Fruit fly (Drosophila melanogaster): Measurements from ENCODE around the gene CG42537.
A peak's percentile ranks its signal among the peaks of the same experiment; 100 is the strongest.

Gene CG42537

DNA sequence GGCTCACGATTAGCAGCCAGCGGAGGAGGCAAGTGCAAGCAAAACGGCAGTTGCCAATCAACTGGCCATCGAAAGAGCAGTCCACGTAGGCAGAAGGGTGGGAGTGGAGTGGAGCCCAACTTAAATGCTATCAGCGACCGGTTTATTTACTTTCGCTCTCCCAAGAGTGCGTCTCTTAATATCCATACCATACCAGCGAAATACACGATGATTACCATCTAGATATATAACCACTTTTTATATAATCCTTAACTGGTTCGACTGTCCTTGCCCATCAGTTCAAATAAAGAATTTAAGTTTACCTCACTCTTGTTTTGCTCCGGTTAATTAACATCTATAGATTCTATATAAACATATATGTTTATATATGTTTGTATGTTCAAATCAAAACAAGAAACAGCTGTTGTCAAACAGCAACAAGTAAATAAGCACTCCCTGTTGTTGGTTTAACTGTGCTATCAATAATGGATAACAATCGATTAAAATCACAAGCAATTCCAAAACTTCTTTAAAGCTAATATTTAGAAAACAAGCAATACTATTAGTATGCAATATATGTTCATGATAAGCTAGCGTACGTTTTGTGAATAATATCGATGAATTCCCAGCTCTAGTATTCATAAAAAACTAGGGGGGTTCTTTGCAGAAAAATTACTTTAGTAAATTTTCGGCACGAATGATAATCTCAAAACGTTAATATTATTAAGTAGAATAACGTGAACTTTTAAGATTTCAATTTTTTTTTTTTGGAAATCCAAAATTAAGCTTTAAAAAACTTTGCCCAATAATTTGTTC, 3.9 kb upstream of the CG42537 start (continued):
- TF ChIP-seq Dek (tag; optimal IDR thresholded peaks at IDR 0.05) (no peak), btn (GFP tag; optimal IDR thresholded peaks at IDR 0.05) (no peak), CG4404 (GFP tag; IDR thresholded peaks at IDR 0.05) (no peak), pzg (GFP tag; optimal IDR thresholded peaks at IDR 0.05) (peak; percentile 20), CG32772 (GFP tag; IDR thresholded peaks at IDR 0.05) (no peak), CG7928 (GFP tag; optimal IDR thresholded peaks at IDR 0.05) (peak; percentile 32), yki (optimal IDR thresholded peaks at IDR 0.05) (no peak), CG4707 (GFP tag; optimal IDR thresholded peaks at IDR 0.05) (peak; percentile 3)

dm6 chr3R:6374307-6374574, 3.4 kb upstream of the CG42537 start, which contains the start of gene CG42564:
CG42564 (plus strand) TSS chr3R:6374475.
- TF ChIP-seq CG10366 (GFP tag; IDR thresholded peaks at IDR 0.05) (no peak), CG18599 (GFP tag; optimal IDR thresholded peaks at IDR 0.05) (no peak), pum (GFP tag; optimal IDR thresholded peaks at IDR 0.05) (no peak), jing (GFP tag; optimal IDR thresholded peaks at IDR 0.05) (no peak), CG10431 (GFP tag; optimal IDR thresholded peaks at IDR 0.05) (no peak), ac (GFP tag; optimal IDR thresholded peaks at IDR 0.05) (no peak), Lpt (GFP tag; optimal IDR thresholded peaks at IDR 0.05) (no peak), E2f2 (GFP tag; IDR thresholded peaks at IDR 0.05) (no peak), CG17385 (GFP tag; optimal IDR thresholded peaks at IDR 0.05) (no peak), sens (GFP tag) (peak; percentile 7), kay (GFP tag; optimal IDR thresholded peaks at IDR 0.05) (no peak), h (optimal IDR thresholded peaks at IDR 0.05) (no peak), kni (GFP tag; optimal IDR thresholded peaks at IDR 0.05) (no peak), BEAF-32 (GFP tag; optimal IDR thresholded peaks at IDR 0.05) (no peak), CG3163 (GFP tag; optimal IDR thresholded peaks at IDR 0.05) (no peak), CG31441 (GFP tag; IDR thresholded peaks at IDR 0.05) (no peak), Meics (GFP tag; optimal IDR thresholded peaks at IDR 0.05) (peak; percentile 75), Rx (GFP tag; IDR thresholded peaks at IDR 0.05) (no peak), CG6254 (GFP tag; optimal IDR thresholded peaks at IDR 0.05) (no peak), CG12391 (tag; optimal IDR thresholded peaks at IDR 0.05) (no peak), Sry-δ (GFP tag; optimal IDR thresholded peaks at IDR 0.05) (peak; percentile 2), CG33557 (GFP tag; optimal IDR thresholded peaks at IDR 0.05) (no peak), crp (GFP tag; optimal IDR thresholded peaks at IDR 0.05) (no peak), CG10979 (tag; optimal IDR thresholded peaks at IDR 0.05) (no peak), HmgD (GFP tag; optimal IDR thresholded peaks at IDR 0.05) (no peak), Ets65A (GFP tag) (peak; percentile 47), dan (GFP tag; IDR thresholded peaks at IDR 0.05) (no peak), CG12236 (GFP tag; optimal IDR thresholded peaks at IDR 0.05) (no peak), CG6791 (GFP tag; IDR thresholded peaks at IDR 0.05; ENCODE audit: partially characterized antibody) (no peak), Hr39 (optimal IDR thresholded peaks at IDR 0.05) (no peak), dpn (GFP tag; optimal IDR thresholded peaks at IDR 0.05) (no peak), gce (GFP tag; IDR thresholded peaks at IDR 0.05) (no peak), knrl (GFP tag; IDR thresholded peaks at IDR 0.05; ENCODE audit: partially characterized antibody) (no peak), ara (GFP tag; IDR thresholded peaks at IDR 0.05) (no peak), CG12299 (tag; optimal IDR thresholded peaks at IDR 0.05) (no peak)

Data from whole organism, embryonic.